Fruit fly (Drosophila melanogaster) whole organism, prepupa: Measurements from ENCODE around the gene tbc.

Experiments used
- CG11294 ChIP-seq: fragments of 200-800 bp; sonication (Bioruptor generic); IDR thresholded peaks from 2 replicates; pipeline ENCODE4 v1.3.6; 2022; ENCODE audit warnings: missing biosample characterization, missing genetic modification characterization
- CG11762 ChIP-seq: fragments of 200-800 bp; sonication (Bioruptor generic); optimal IDR thresholded peaks from 3 replicates; lab custom pipeline; 2016; ENCODE audit warnings: missing biosample characterization, missing genetic modification characterization; ENCODE audit not compliant: insufficient read depth
- CG11902 ChIP-seq: fragments of 200-800 bp; sonication (Bioruptor generic); optimal IDR thresholded peaks from 3 replicates; lab custom pipeline; 2016; ENCODE audit warnings: missing biosample characterization, missing genetic modification characterization
- CG15336 ChIP-seq: fragments of 200-800 bp; sonication (Bioruptor generic); IDR thresholded peaks from 2 replicates; pipeline ENCODE4 v1.3.6; 2022; ENCODE audit warnings: missing biosample characterization, missing genetic modification characterization
- CG16779 ChIP-seq: fragments of 200-800 bp; sonication (Bioruptor generic); optimal IDR thresholded peaks from 3 replicates; lab custom pipeline; 2017; ENCODE audit warnings: missing biosample characterization, mild to moderate bottlenecking, missing genetic modification characterization
- CG3032 ChIP-seq: fragments of 200-800 bp; optimal IDR thresholded peaks from 2 replicates; lab custom pipeline; 2019; ENCODE audit warnings: missing biosample characterization, mild to moderate bottlenecking, missing genetic modification characterization, moderate library complexity
- CG31627 ChIP-seq: fragments of 200-800 bp; sonication (Bioruptor generic); optimal IDR thresholded peaks from 3 replicates; lab custom pipeline; 2016; ENCODE audit warnings: missing biosample characterization, missing genetic modification characterization
- CG32006 ChIP-seq: fragments of 200-800 bp; sonication (Bioruptor generic); optimal IDR thresholded peaks from 3 replicates; lab custom pipeline; 2017; ENCODE audit warnings: missing biosample characterization, mild to moderate bottlenecking, missing genetic modification characterization
- CG34406 ChIP-seq: fragments of 200-800 bp; sonication (Bioruptor generic); optimal IDR thresholded peaks from 3 replicates; lab custom pipeline; 2016; ENCODE audit warnings: missing biosample characterization, missing genetic modification characterization
- CG3919 ChIP-seq: fragments of 200-800 bp; sonication (Bioruptor generic); optimal IDR thresholded peaks from 3 replicates; lab custom pipeline; 2016; ENCODE audit warnings: missing biosample characterization, missing genetic modification characterization
- CG4318 ChIP-seq: fragments of 200-800 bp; sonication (Bioruptor generic); optimal IDR thresholded peaks from 3 replicates; lab custom pipeline; 2017; ENCODE audit warnings: missing biosample characterization, mild to moderate bottlenecking, missing genetic modification characterization
- CG6163 ChIP-seq: fragments of 200-800 bp; sonication (Bioruptor generic); IDR thresholded peaks from 3 replicates; pipeline ENCODE4 v1.3.6; 2022; ENCODE audit warnings: missing biosample characterization, missing genetic modification characterization
- CG6792 ChIP-seq: fragments of 200-800 bp; sonication (Bioruptor generic); optimal IDR thresholded peaks from 3 replicates; lab custom pipeline; 2016; ENCODE audit warnings: missing biosample characterization, missing genetic modification characterization
- CG6854 ChIP-seq: fragments of 200-800 bp; sonication (Bioruptor generic); optimal IDR thresholded peaks from 2 replicates; lab custom pipeline; 2017; ENCODE audit warnings: missing biosample characterization, mild to moderate bottlenecking, missing genetic modification characterization
- CG8319 ChIP-seq: fragments of 200-800 bp; sonication (Bioruptor generic); optimal IDR thresholded peaks from 3 replicates; lab custom pipeline; 2016; ENCODE audit warnings: missing biosample characterization, missing genetic modification characterization
- CG8632 ChIP-seq: fragments of 200-800 bp; sonication (Bioruptor generic); optimal IDR thresholded peaks from 3 replicates; lab custom pipeline; 2016; ENCODE audit warnings: missing biosample characterization, missing genetic modification characterization
- Eip75B ChIP-seq: fragments of 200-800 bp; sonication (Bioruptor generic); optimal IDR thresholded peaks from 3 replicates; lab custom pipeline; 2016; ENCODE audit warnings: missing biosample characterization, missing genetic modification characterization
- Eip78C ChIP-seq: fragments of 200-800 bp; sonication (Bioruptor generic); peaks from one replicate; lab custom pipeline; 2016; ENCODE audit warnings: missing biosample characterization, missing genetic modification characterization
- Eip93F ChIP-seq: fragments of 200-800 bp; sonication (Bioruptor generic); optimal IDR thresholded peaks from 2 replicates; lab custom pipeline; 2016; ENCODE audit warnings: missing biosample characterization, mild to moderate bottlenecking, missing genetic modification characterization
- Ets21C ChIP-seq: fragments of 200-800 bp; sonication (Bioruptor generic); optimal IDR thresholded peaks from 3 replicates; lab custom pipeline; 2016; ENCODE audit warnings: missing biosample characterization, missing genetic modification characterization
- Gug ChIP-seq: fragments of 200-800 bp; sonication (Bioruptor generic); IDR thresholded peaks from 2 replicates; pipeline ENCODE4 v1.3.6; 2022; ENCODE audit warnings: missing biosample characterization, missing genetic modification characterization
- Hr38 ChIP-seq: sonication (Bioruptor generic); optimal IDR thresholded peaks from 2 replicates; lab custom pipeline; 2016; ENCODE audit warnings: missing biosample characterization, missing genetic modification characterization
- Hr39 ChIP-seq: fragments of 200-800 bp; sonication (Bioruptor generic); optimal IDR thresholded peaks from 2 replicates; lab custom pipeline; 2016; ENCODE audit warnings: missing biosample characterization, missing genetic modification characterization
- Lpt ChIP-seq: fragments of 200-800 bp; sonication (Bioruptor generic); optimal IDR thresholded peaks from 3 replicates; lab custom pipeline; 2016; ENCODE audit warnings: missing biosample characterization, missing genetic modification characterization
- OdsH ChIP-seq: fragments of 200-800 bp; sonication (Bioruptor generic); optimal IDR thresholded peaks from 3 replicates; lab custom pipeline; 2016; ENCODE audit warnings: missing biosample characterization, missing genetic modification characterization
- Smox ChIP-seq: fragments of 200-800 bp; sonication (Bioruptor generic); optimal IDR thresholded peaks from 3 replicates; lab custom pipeline; 2016; ENCODE audit warnings: missing biosample characterization, missing genetic modification characterization
- Sox102F ChIP-seq: fragments of 200-800 bp; sonication (Bioruptor generic); optimal IDR thresholded peaks from 2 replicates; lab custom pipeline; 2016; ENCODE audit warnings: missing biosample characterization, mild to moderate bottlenecking, missing genetic modification characterization
- Sox15 ChIP-seq: fragments of 200-800 bp; sonication (Bioruptor generic); optimal IDR thresholded peaks from 3 replicates; lab custom pipeline; 2016; ENCODE audit warnings: missing biosample characterization, missing genetic modification characterization
- achi ChIP-seq: fragments of 200-800 bp; sonication (Bioruptor generic); optimal IDR thresholded peaks from 3 replicates; lab custom pipeline; 2016; ENCODE audit warnings: missing biosample characterization, missing genetic modification characterization
- acj6 ChIP-seq: fragments of 200-800 bp; sonication (Bioruptor generic); optimal IDR thresholded peaks from 3 replicates; lab custom pipeline; 2016; ENCODE audit warnings: missing biosample characterization, missing genetic modification characterization
- cyc ChIP-seq: fragments of 200-800 bp; sonication (Bioruptor generic); optimal IDR thresholded peaks from 3 replicates; lab custom pipeline; 2016; ENCODE audit warnings: missing biosample characterization, missing genetic modification characterization
- eg ChIP-seq: fragments of 200-800 bp; sonication (Bioruptor generic); IDR thresholded peaks from 3 replicates; pipeline ENCODE4 v1.3.6; 2022; ENCODE audit warnings: missing biosample characterization, missing genetic modification characterization
- esn ChIP-seq: fragments of 200-800 bp; sonication (Bioruptor generic); optimal IDR thresholded peaks from 2 replicates; lab custom pipeline; 2016; ENCODE audit warnings: missing biosample characterization, mild to moderate bottlenecking, missing genetic modification characterization, moderate library complexity
- fd85E ChIP-seq: fragments of 200-800 bp; sonication (Bioruptor generic); optimal IDR thresholded peaks from 3 replicates; lab custom pipeline; 2016; ENCODE audit warnings: missing biosample characterization, missing genetic modification characterization
- fkh ChIP-seq: fragments of 200-800 bp; sonication (Bioruptor generic); optimal IDR thresholded peaks from 3 replicates; lab custom pipeline; 2017; ENCODE audit warnings: missing biosample characterization, mild to moderate bottlenecking, missing genetic modification characterization, moderate library complexity
- lz ChIP-seq: fragments of 200-800 bp; sonication (Bioruptor generic); optimal IDR thresholded peaks from 3 replicates; lab custom pipeline; 2016; ENCODE audit warnings: missing biosample characterization, missing genetic modification characterization
- net ChIP-seq: fragments of 200-800 bp; sonication (Bioruptor generic); optimal IDR thresholded peaks from 3 replicates; lab custom pipeline; 2016; ENCODE audit warnings: missing biosample characterization, missing genetic modification characterization
- pdm3 ChIP-seq: fragments of 200-800 bp; sonication (Bioruptor generic); optimal IDR thresholded peaks from 3 replicates; lab custom pipeline; 2016; ENCODE audit warnings: missing biosample characterization, missing genetic modification characterization
- salr ChIP-seq, 2 experiments: fragments of 200-800 bp; sonication (Bioruptor generic); optimal IDR thresholded peaks; 3 replicates each; lab custom pipeline; 2016 to 2018; ENCODE audit warnings: missing biosample characterization in 2 of 2, missing genetic modification characterization in 2 of 2, mild to moderate bottlenecking in 1 of 2
- ss ChIP-seq, 2 experiments: fragments of 200-800 bp; sonication (Bioruptor generic); optimal IDR thresholded peaks; 2 replicates in 1 of 2; 3 replicates in 1 of 2; lab custom pipeline; 2017 to 2018; ENCODE audit warnings: mild to moderate bottlenecking in 2 of 2, missing biosample characterization in 2 of 2, missing genetic modification characterization in 2 of 2, moderate library complexity in 1 of 2
- svp ChIP-seq: fragments of 200-800 bp; sonication (Bioruptor generic); peaks from one replicate; lab custom pipeline; 2016; ENCODE audit warnings: missing biosample characterization, missing genetic modification characterization
- topi ChIP-seq: fragments of 200-800 bp; sonication (Bioruptor generic); optimal IDR thresholded peaks from 3 replicates; lab custom pipeline; 2016; ENCODE audit warnings: missing biosample characterization, missing genetic modification characterization
- vri ChIP-seq: fragments of 200-800 bp; sonication (Bioruptor generic); optimal IDR thresholded peaks from 3 replicates; lab custom pipeline; 2016; ENCODE audit warnings: missing biosample characterization, mild to moderate bottlenecking, missing genetic modification characterization

The tbc gene

dm6 chrX:20480382-20480781 lies 31.3 kb downstream of the tbc start (continued):
- TF ChIP-seq CG15336 (GFP tag; lab: Robert Waterston, UW) (peak; percentile 78), pdm3 (GFP tag; lab: Kevin White, UChicago) (peak; percentile 84), CG8632 (peak; percentile 73), fkh (GFP tag; lab: Kevin White, UChicago) (peak; percentile 5), CG3032 (no peak), CG16779 (tag; lab: Kevin White, UChicago) (no peak), Gug (GFP tag; lab: Robert Waterston, UW) (peak; percentile 39; the same call in 1 of the 2 replicates), Smox (GFP tag; lab: Kevin White, UChicago) (peak; percentile 79), CG4318 (GFP tag; lab: Kevin White, UChicago) (peak; percentile 69), Eip75B (GFP tag; lab: Kevin White, UChicago) (no peak), CG11902 (GFP tag; lab: Kevin White, UChicago) (peak; percentile 48), svp (no peak), CG8319 (GFP tag; lab: Kevin White, UChicago) (peak; percentile 56), CG34406 (GFP tag; lab: Kevin White, UChicago) (peak; percentile 75), topi (GFP tag; lab: Kevin White, UChicago) (peak; percentile 80), vri (GFP tag; lab: Kevin White, UChicago) (peak; percentile 76), Sox15 (peak; percentile 61)
- TF ChIP-seq, all 60 proteins: peak for 43

DNA sequence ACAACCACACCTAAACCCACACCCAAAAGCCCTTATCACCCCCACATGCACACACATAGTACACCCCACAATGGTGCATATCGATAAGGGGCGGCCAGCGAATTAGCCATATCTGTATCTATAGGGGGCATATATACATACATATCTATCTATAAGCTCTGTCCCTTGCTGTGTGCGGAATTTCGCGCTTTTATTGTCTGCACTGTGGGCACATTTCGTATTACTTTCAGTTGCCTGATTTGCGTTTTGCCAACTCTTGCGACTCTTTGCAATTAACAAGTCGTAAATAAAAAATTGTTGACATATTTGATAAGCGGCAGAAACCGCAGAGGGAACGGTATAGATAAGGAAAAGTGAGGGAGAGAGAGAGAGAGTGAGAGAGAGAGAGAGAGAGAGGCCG lies 32.3 kb downstream of the tbc start:
- no peak for TF ChIP-seq fd85E (GFP tag; lab: Kevin White, UChicago)
- TF ChIP-seq Eip93F (GFP tag; lab: Kevin White, UChicago), result peak; percentile 84
- TF ChIP-seq svp, result peak; percentile 84
- no peak for TF ChIP-seq ss (GFP tag; optimal IDR thresholded peaks at IDR 0.05; lab: Kevin White, UChicago)
- peak; percentile 44 for TF ChIP-seq fkh (GFP tag; lab: Kevin White, UChicago)
- TF ChIP-seq Eip78C (GFP tag; lab: Kevin White, UChicago), result peak; percentile 58
- TF ChIP-seq Hr38, result no peak
- TF ChIP-seq vri (GFP tag; lab: Kevin White, UChicago), result peak; percentile 65
- no peak for TF ChIP-seq CG6854 (GFP tag; lab: Kevin White, UChicago)
- no peak for TF ChIP-seq cyc

DNA sequence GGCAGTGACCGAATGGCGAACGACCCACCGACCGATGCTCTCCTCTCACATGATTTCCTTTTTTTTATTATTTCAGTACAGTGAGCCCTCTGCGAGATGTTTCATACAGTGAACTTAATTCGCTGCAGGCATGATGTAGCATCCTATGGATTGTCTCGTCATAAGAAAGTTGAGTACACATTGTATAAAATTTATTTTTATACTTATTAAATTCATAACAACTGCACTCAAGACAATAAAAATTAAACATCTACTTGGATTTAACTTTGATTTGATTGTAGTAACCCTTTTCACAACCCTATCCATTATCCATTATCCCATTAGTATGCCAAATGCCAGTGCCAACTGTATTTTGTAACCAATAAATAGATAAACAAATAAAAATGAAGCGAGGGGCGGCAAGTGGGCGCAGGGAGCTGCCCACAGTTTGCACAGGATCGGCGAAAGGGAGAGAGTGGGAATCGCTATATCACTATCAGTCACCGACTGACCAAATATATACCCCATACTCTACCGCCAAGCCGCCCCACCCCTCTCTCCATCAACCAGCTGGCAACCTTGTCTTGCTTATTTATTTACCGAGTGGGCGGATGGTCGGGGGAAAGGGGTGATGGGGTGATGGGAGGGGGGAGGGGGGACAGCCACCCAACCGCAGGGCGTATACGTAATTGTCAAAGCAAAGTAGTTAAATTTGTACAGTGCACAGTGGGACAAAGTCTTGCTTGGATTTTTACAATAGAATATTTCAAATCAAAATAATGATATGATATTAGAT lies 33.8 kb downstream of the tbc start:
- TF ChIP-seq Gug (GFP tag; lab: Robert Waterston, UW) (peak; percentile 52), Eip78C (GFP tag; lab: Kevin White, UChicago) (peak; percentile 81), vri (GFP tag; lab: Kevin White, UChicago) (peak; percentile 7), ss (GFP tag; optimal IDR thresholded peaks at IDR 0.05; lab: Kevin White, UChicago) (peak in 1 of 2 experiments; percentile 59), CG34406 (GFP tag; lab: Kevin White, UChicago) (peak; percentile 51), cyc (peak; percentile 21), fkh (GFP tag; lab: Kevin White, UChicago) (peak; percentile 76), Eip75B (GFP tag; lab: Kevin White, UChicago) (peak; percentile 30), CG32006 (peak; percentile 68), CG11294 (GFP tag; lab: Robert Waterston, UW) (peak; percentile 59; the same call in 1 of the 2 replicates), lz (GFP tag; lab: Kevin White, UChicago) (peak; percentile 44), CG31627 (GFP tag; lab: Kevin White, UChicago) (peak; percentile 22), CG11762 (GFP tag; lab: Kevin White, UChicago) (peak; percentile 18), CG8632 (peak; percentile 38), eg (GFP tag; lab: Robert Waterston, UW) (peak; percentile 42; the same call in 1 of the 3 replicates), svp (peak; percentile 58), Hr39 (peak; percentile 33), esn (GFP tag; lab: Kevin White, UChicago) (peak; percentile 35), OdsH (peak; percentile 41), pdm3 (GFP tag; lab: Kevin White, UChicago) (peak; percentile 54), topi (GFP tag; lab: Kevin White, UChicago) (peak; percentile 41), Smox (GFP tag; lab: Kevin White, UChicago) (peak; percentile 43), CG6163 (GFP tag; lab: Robert Waterston, UW) (0 out of 3 replicates have a peak, but pooled peaks have one; percentile 30), Hr38 (no peak), Sox102F (peak; percentile 24), Ets21C (GFP tag; lab: Kevin White, UChicago) (no peak), acj6 (GFP tag; lab: Kevin White, UChicago) (peak; percentile 59), CG6792 (GFP tag; lab: Kevin White, UChicago) (no peak), CG15336 (GFP tag; lab: Robert Waterston, UW) (peak; percentile 67), Lpt (GFP tag; lab: Kevin White, UChicago) (peak; percentile 2), CG3919 (GFP tag; lab: Kevin White, UChicago) (peak; percentile 40), net (peak; percentile 38), salr (GFP tag; optimal IDR thresholded peaks at IDR 0.05; lab: Kevin White, UChicago) (peak in 1 of 2 experiments; percentile 43), fd85E (GFP tag; lab: Kevin White, UChicago) (no peak), achi (GFP tag; lab: Kevin White, UChicago) (peak; percentile 55)
